Fruit fly (Drosophila melanogaster): ENCODE results near the gene CG45307.

DNA sequence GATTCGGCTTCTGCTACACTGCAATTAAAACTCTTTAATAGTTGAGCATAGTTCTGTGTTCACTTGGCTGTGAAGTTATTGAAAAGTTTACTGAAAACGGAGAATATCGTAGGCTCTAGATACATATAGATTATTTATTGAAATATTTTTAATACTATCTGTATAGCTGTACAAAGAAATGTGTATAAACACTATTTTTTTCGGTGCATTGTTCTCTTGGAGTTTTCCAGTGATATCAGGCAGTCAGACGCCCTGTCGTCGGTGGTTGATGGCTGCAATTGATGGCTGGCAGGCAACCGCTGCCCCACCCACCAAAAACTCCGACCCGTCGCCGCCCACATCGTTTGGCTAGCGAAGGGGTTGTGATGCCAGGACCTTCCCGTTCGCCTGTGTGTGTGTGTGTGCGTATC lies 5.6 kb downstream of the CG45307 start:
- TF ChIP-seq Sin3A (optimal IDR thresholded peaks at IDR 0.05) (no peak), psq (optimal IDR thresholded peaks at IDR 0.05) (no peak)

Measured in Kc167 (cell line).